Worm (Caenorhabditis elegans): ENCODE measurements around the gene ssl-1.

The ssl-1 gene

DNA sequence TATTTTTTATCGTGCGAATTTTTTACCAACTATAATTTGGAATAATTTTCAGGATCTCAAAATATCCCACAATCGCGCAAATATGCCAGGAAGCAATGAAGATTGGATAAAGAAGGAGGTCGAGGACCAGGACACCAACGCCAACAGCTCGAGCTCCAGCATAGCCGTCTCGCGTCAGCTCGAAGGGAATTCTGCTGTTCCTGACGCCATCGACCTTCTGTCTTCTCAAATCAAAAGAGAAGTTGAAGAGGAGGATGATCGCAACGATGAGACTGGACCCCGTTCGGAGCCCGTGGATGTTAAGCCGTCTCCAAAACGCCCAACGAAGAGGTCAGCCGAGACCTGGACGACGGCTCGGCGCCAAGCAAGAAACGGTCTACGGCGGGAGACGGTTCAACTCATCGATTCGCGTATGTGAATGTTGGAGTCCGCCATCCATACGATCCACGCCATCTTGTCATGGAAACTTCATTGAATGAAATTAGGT lies 32.0 kb downstream of the ssl-1 start, which contains the start of gene Y111B2A.21:
Gene Y111B2A.21, plus strand, starts transcription at position 51 of the 487 bp plus-strand sequence.
- TF ChIP-seq F52B5.7 (tag; optimal IDR thresholded peaks at IDR 0.05) (no peak), zfh-2 (GFP tag; conservative IDR thresholded peaks at IDR 0.05) (peak; percentile 53; the same call in 1 of the 2 replicates)

ce11 chrIII:12750831-12751230 lies 36.5 kb downstream of the ssl-1 start, which contains the start of the genes irld-60 and irld-20:
TSS of gene irld-60 (minus strand) at chrIII:12750931.
TSS of gene irld-20 (plus strand) at chrIII:12751109.
- TF ChIP-seq nhr-90 (tag; optimal IDR thresholded peaks at IDR 0.05) (no peak), nfyb-1 (GFP tag; IDR thresholded peaks at IDR 0.05) (no peak), let-607 (tag; optimal IDR thresholded peaks at IDR 0.05) (no peak), ceh-27 (GFP tag; optimal IDR thresholded peaks at IDR 0.05) (no peak), rpc-1 (optimal IDR thresholded peaks at IDR 0.05) (no peak), rpc-1 (tag; optimal IDR thresholded peaks at IDR 0.05) (no peak), F57A8.1 (GFP tag; optimal IDR thresholded peaks at IDR 0.05) (no peak)

- no peak for TF ChIP-seq Y53F4B.3 (GFP tag; IDR thresholded peaks at IDR 0.05)
- TF ChIP-seq egrh-3 (GFP tag; IDR thresholded peaks at IDR 0.05), result no peak
- TF ChIP-seq ceh-91 (GFP tag; IDR thresholded peaks at IDR 0.05), result no peak
- no peak for TF ChIP-seq madf-6 (GFP tag; IDR thresholded peaks at IDR 0.05)
- no peak for TF ChIP-seq hrde-1 (tag; optimal IDR thresholded peaks at IDR 0.05; ENCODE audit: borderline replicate concordance)
- TF ChIP-seq ama-1 (optimal IDR thresholded peaks at IDR 0.05), result no peak
- no peak for TF ChIP-seq ama-1 (GFP tag; optimal IDR thresholded peaks at IDR 0.05)
- no peak for TF ChIP-seq atf-7 (tag; optimal IDR thresholded peaks at IDR 0.05)
- no peak for TF ChIP-seq Y53G8AR.9 (GFP tag; conservative IDR thresholded peaks at IDR 0.05)
- no peak for TF ChIP-seq him-1 (tag; optimal IDR thresholded peaks at IDR 0.05)
- TF ChIP-seq ztf-26 (tag; optimal IDR thresholded peaks at IDR 0.05), result no peak
- TF ChIP-seq unc-62 (GFP tag; optimal IDR thresholded peaks at IDR 0.05), result no peak
- TF ChIP-seq ztf-6 (GFP tag; IDR thresholded peaks at IDR 0.05), result no peak
- TF ChIP-seq madf-10 (tag; optimal IDR thresholded peaks at IDR 0.05), result no peak
- TF ChIP-seq snpc-1.3 (tag; optimal IDR thresholded peaks at IDR 0.05; ENCODE audit: insufficient read depth), result no peak
- TF ChIP-seq attf-6 (GFP tag; IDR thresholded peaks at IDR 0.05), result no peak
- TF ChIP-seq ccch-3 (GFP tag; optimal IDR thresholded peaks at IDR 0.05), result no peak
- TF ChIP-seq B0019.2 (GFP tag; conservative IDR thresholded peaks at IDR 0.05), result no peak
- TF ChIP-seq C17E4.6 (GFP tag; IDR thresholded peaks at IDR 0.05), result no peak
Measured at ce11 chrIII:12755048-12755447, 40.7 kb downstream of the ssl-1 start, which contains the start of gene srw-10. TSS of gene srw-10 (plus strand) at chrIII:12755348.

ce11 chrIII:12757367-12757766 lies 43.0 kb downstream of the ssl-1 start, which contains the start of gene srw-9:
TSS of gene srw-9 (plus strand) at chrIII:12757667.
- TF ChIP-seq Y79H2A.3 (GFP tag; conservative IDR thresholded peaks at IDR 0.05) (no peak), unc-62 (GFP tag; optimal IDR thresholded peaks at IDR 0.05) (no peak), lsy-27 (tag; optimal IDR thresholded peaks at IDR 0.05; ENCODE audit: borderline replicate concordance, insufficient read depth) (no peak), hmg-20 (GFP tag; IDR thresholded peaks at IDR 0.05) (no peak), F39B2.1 (GFP tag; IDR thresholded peaks at IDR 0.05) (no peak), snpc-1.3 (tag; optimal IDR thresholded peaks at IDR 0.05; ENCODE audit: insufficient read depth) (no peak), let-607 (tag; optimal IDR thresholded peaks at IDR 0.05) (no peak), ztf-6 (GFP tag; IDR thresholded peaks at IDR 0.05) (no peak), ceh-27 (GFP tag; optimal IDR thresholded peaks at IDR 0.05) (no peak)

ce11 chrIII:12764241-12764640 lies 49.9 kb downstream of the ssl-1 start, which contains the start of the genes irld-19 and irld-61:
TSS of gene irld-19 (minus strand) at chrIII:12764341.
TSS of gene irld-61 (plus strand) at chrIII:12764553.
- no peak for TF ChIP-seq ceh-100 (GFP tag; IDR thresholded peaks at IDR 0.05)
- TF ChIP-seq ceh-40 (GFP tag; IDR thresholded peaks at IDR 0.05), result no peak
- no peak for TF ChIP-seq fkh-3 (tag; optimal IDR thresholded peaks at IDR 0.05)
- no peak for TF ChIP-seq tbx-9 (tag; optimal IDR thresholded peaks at IDR 0.05; ENCODE audit: borderline replicate concordance)
- no peak for TF ChIP-seq K12H6.12 (tag; optimal IDR thresholded peaks at IDR 0.05)
- no peak for TF ChIP-seq ccch-3 (GFP tag; optimal IDR thresholded peaks at IDR 0.05)
- no peak for TF ChIP-seq hsf-1 (GFP tag; IDR thresholded peaks at IDR 0.05)
- no peak for TF ChIP-seq dpff-1 (tag; optimal IDR thresholded peaks at IDR 0.05)
- no peak for TF ChIP-seq snpc-1.3 (tag; optimal IDR thresholded peaks at IDR 0.05; ENCODE audit: insufficient read depth)
- TF ChIP-seq D2030.7 (GFP tag; IDR thresholded peaks at IDR 0.05), result no peak
- no peak for TF ChIP-seq madf-10 (tag; optimal IDR thresholded peaks at IDR 0.05)
- no peak for TF ChIP-seq Y56A3A.18 (GFP tag; IDR thresholded peaks at IDR 0.05)
- TF ChIP-seq lin-40 (tag; optimal IDR thresholded peaks at IDR 0.05), result no peak

All from whole organism, young adult.